Fruit fly (Drosophila melanogaster): Measurements from ENCODE around the gene CG33340.

CG33340 gene

DNA sequence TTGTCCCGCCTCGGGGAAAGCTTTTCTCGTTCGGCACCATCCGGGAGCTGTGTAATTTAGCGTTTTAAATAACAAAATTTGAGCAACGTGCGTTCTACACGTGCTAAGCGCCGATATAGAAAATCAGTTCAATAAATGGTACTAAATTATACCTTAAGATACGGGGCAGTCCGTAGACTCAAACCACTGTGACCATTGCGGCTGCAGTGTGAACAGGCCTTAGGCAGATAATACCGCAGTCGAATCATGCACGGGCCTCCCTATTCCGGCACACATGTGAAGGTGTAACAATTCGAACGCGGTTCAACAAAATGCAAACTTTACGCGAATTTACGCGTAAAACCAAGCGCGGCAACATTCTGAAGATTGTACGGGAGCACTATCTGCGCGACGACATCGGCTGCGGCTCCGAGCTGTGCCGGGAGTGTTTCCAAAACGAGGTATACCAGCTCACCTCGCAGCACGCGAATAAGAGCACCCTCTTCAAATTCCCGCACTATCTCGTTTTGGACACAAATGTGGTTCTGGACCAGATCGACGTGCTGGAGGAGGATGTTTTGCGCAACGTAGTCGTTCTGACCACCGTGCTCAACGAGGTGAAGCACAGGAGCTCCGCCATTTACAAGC is 29.6 kb upstream of the CG33340 start, which contains the start of the genes Rrp5 and Dis3 (continued):
- TF ChIP-seq CG2875 (GFP tag; optimal IDR thresholded peaks at IDR 0.05): no peak
- no peak for TF ChIP-seq onecut (GFP tag; IDR thresholded peaks at IDR 0.05)
- TF ChIP-seq luna (GFP tag; optimal IDR thresholded peaks at IDR 0.05): no peak
- TF ChIP-seq Atf-2 (GFP tag; optimal IDR thresholded peaks at IDR 0.05): no peak
- no peak for TF ChIP-seq CG31441 (GFP tag; IDR thresholded peaks at IDR 0.05)
- TF ChIP-seq gro (GFP tag; optimal IDR thresholded peaks at IDR 0.05): no peak
- peak; percentile 13 for TF ChIP-seq chn (GFP tag; optimal IDR thresholded peaks at IDR 0.05)
- peak; percentile 69 for TF ChIP-seq pita (GFP tag; optimal IDR thresholded peaks at IDR 0.05)
- TF ChIP-seq CG14050 (GFP tag; IDR thresholded peaks at IDR 0.05): no peak
- no peak for TF ChIP-seq CG18599 (GFP tag; optimal IDR thresholded peaks at IDR 0.05)
- no peak for TF ChIP-seq CG6854 (GFP tag; optimal IDR thresholded peaks at IDR 0.05)
- peak; percentile 57 for TF ChIP-seq sisA (GFP tag; IDR thresholded peaks at IDR 0.05)
- TF ChIP-seq trem (tag; optimal IDR thresholded peaks at IDR 0.05): peak; percentile 82
- peak; percentile 66 for TF ChIP-seq nmo (GFP tag; optimal IDR thresholded peaks at IDR 0.05)
- 0 out of 3 replicates have a peak, but pooled peaks have one; percentile 49 for TF ChIP-seq ase (GFP tag; IDR thresholded peaks at IDR 0.05)
- no peak for TF ChIP-seq slou (GFP tag; optimal IDR thresholded peaks at IDR 0.05)
- TF ChIP-seq emc (GFP tag; optimal IDR thresholded peaks at IDR 0.05): peak; percentile 18
- no peak; the same call in 1 of the 2 replicates for TF ChIP-seq inv (GFP tag; IDR thresholded peaks at IDR 0.05; ENCODE audit: partially characterized antibody)
- TF ChIP-seq CG8359 (GFP tag; optimal IDR thresholded peaks at IDR 0.05; ENCODE audit: borderline replicate concordance): no peak
- TF ChIP-seq CG17186 (GFP tag; optimal IDR thresholded peaks at IDR 0.05): peak; percentile 87
- no peak for TF ChIP-seq CG18011 (GFP tag; optimal IDR thresholded peaks at IDR 0.05)
- TF ChIP-seq E2f2 (GFP tag; IDR thresholded peaks at IDR 0.05): peak; percentile 67
- peak; percentile 8 for TF ChIP-seq hkb (optimal IDR thresholded peaks at IDR 0.05)
- no peak for TF ChIP-seq hkb (GFP tag; IDR thresholded peaks at IDR 0.05)
- TF ChIP-seq ato (GFP tag; IDR thresholded peaks at IDR 0.05; ENCODE audit: partially characterized antibody): peak; percentile 7; the same call in 1 of the 2 replicates
- peak; percentile 18; the same call in 1 of the 2 replicates for TF ChIP-seq CG10959 (GFP tag; IDR thresholded peaks at IDR 0.05)
- TF ChIP-seq CG18476 (GFP tag; optimal IDR thresholded peaks at IDR 0.05): no peak
- peak; percentile 52 for TF ChIP-seq CG2116 (GFP tag; optimal IDR thresholded peaks at IDR 0.05)
- peak; percentile 66; the same call in 2 of the 3 replicates for TF ChIP-seq CG6791 (GFP tag; IDR thresholded peaks at IDR 0.05; ENCODE audit: partially characterized antibody)
- no peak for TF ChIP-seq dmrt99B (tag; optimal IDR thresholded peaks at IDR 0.05)
- peak; percentile 80 for TF ChIP-seq slbo (GFP tag; IDR thresholded peaks at IDR 0.05)
- peak; percentile 14 for TF ChIP-seq CG3163 (GFP tag; optimal IDR thresholded peaks at IDR 0.05)
- TF ChIP-seq CG7963 (GFP tag; IDR thresholded peaks at IDR 0.05; ENCODE audit: partially characterized antibody): no peak
- TF ChIP-seq CG8944 (GFP tag; optimal IDR thresholded peaks at IDR 0.05): peak; percentile 22
- TF ChIP-seq schlank (tag; optimal IDR thresholded peaks at IDR 0.05): no peak
- no peak for TF ChIP-seq nerfin-2 (GFP tag; IDR thresholded peaks at IDR 0.05; ENCODE audit: partially characterized antibody)
- TF ChIP-seq scrt (GFP tag; optimal IDR thresholded peaks at IDR 0.05): no peak
- TF ChIP-seq repo (GFP tag; optimal IDR thresholded peaks at IDR 0.05): no peak
- TF ChIP-seq ci (GFP tag; IDR thresholded peaks at IDR 0.05): peak; percentile 72
- TF ChIP-seq CG6689 (GFP tag; IDR thresholded peaks at IDR 0.05): no peak
- TF ChIP-seq disco-r (GFP tag; optimal IDR thresholded peaks at IDR 0.05): no peak
- TF ChIP-seq Doc2 (GFP tag; IDR thresholded peaks at IDR 0.05): no peak
- no peak for TF ChIP-seq rib (GFP tag; IDR thresholded peaks at IDR 0.05)
- TF ChIP-seq al (GFP tag; IDR thresholded peaks at IDR 0.05): 0 out of 2 replicates have a peak, but pooled peaks have one; percentile 10
- peak; percentile 38 for TF ChIP-seq fu2 (GFP tag; optimal IDR thresholded peaks at IDR 0.05)
- peak; percentile 19 for TF ChIP-seq Dad (GFP tag; optimal IDR thresholded peaks at IDR 0.05)
- TF ChIP-seq CG15011 (GFP tag; optimal IDR thresholded peaks at IDR 0.05): no peak
- 0 out of 2 replicates have a peak, but pooled peaks have one; percentile 65 for TF ChIP-seq CG42726 (GFP tag; IDR thresholded peaks at IDR 0.05; ENCODE audit: partially characterized antibody)
- peak; percentile 100 for TF ChIP-seq CG17802 (tag; optimal IDR thresholded peaks at IDR 0.05)
- TF ChIP-seq row (GFP tag; IDR thresholded peaks at IDR 0.05): peak; percentile 78
